Fruit fly (Drosophila melanogaster) whole organism, embryonic: ENCODE measurements around the gene CG43750.
A peak's percentile ranks its signal among the peaks of the same experiment; 100 is the strongest.

ENCODE experiments used
- ATbp ChIP-seq: fragments of 200-800 bp; sonication (Bioruptor generic); optimal IDR thresholded peaks from 2 replicates; lab custom pipeline; 2017; ENCODE audit warnings: missing biosample characterization, mild to moderate bottlenecking, missing genetic modification characterization, missing genetic modification reagents
- BtbVII ChIP-seq: fragments of 200-800 bp; sonication (Bioruptor generic); optimal IDR thresholded peaks from 3 replicates; lab custom pipeline; 2017; ENCODE audit warnings: missing biosample characterization, mild to moderate bottlenecking, missing genetic modification characterization
- Bteb2 ChIP-seq: fragments of 200-800 bp; sonication (Bioruptor generic); optimal IDR thresholded peaks from 2 replicates; lab custom pipeline; 2016; ENCODE audit warnings: missing biosample characterization, missing genetic modification characterization
- CG11504 ChIP-seq: fragments of 200-800 bp; sonication (Bioruptor generic); optimal IDR thresholded peaks from 3 replicates; lab custom pipeline; 2019; ENCODE audit warnings: missing biosample characterization, mild to moderate bottlenecking, missing genetic modification characterization, moderate library complexity
- CG11696 ChIP-seq: fragments of 200-800 bp; sonication (Bioruptor generic); IDR thresholded peaks from 2 replicates; pipeline ENCODE4 v1.3.6; 2022; ENCODE audit warnings: missing biosample characterization, missing genetic modification characterization
- CG12659 ChIP-seq: fragments of 200-800 bp; sonication (Bioruptor generic); optimal IDR thresholded peaks from 3 replicates; lab custom pipeline; 2017; ENCODE audit warnings: mild to moderate bottlenecking, missing biosample characterization, missing genetic modification reagents, missing genetic modification characterization
- CG13894 ChIP-seq: fragments of 200-800 bp; sonication (Bioruptor generic); optimal IDR thresholded peaks from 3 replicates; lab custom pipeline; 2018; ENCODE audit warnings: missing biosample characterization, mild to moderate bottlenecking, missing genetic modification characterization, moderate library complexity
- CG14014 ChIP-seq: fragments of 200-800 bp; sonication (Bioruptor generic); IDR thresholded peaks from 2 replicates; pipeline ENCODE4 v1.3.6; 2022; ENCODE audit warnings: missing biosample characterization, missing genetic modification characterization
- CG1602 ChIP-seq: fragments of 200-800 bp; sonication (Bioruptor generic); optimal IDR thresholded peaks from 3 replicates; lab custom pipeline; 2016; ENCODE audit warnings: missing biosample characterization, missing genetic modification characterization
- CG17186 ChIP-seq: fragments of 200-800 bp; sonication (Bioruptor generic); optimal IDR thresholded peaks from 3 replicates; lab custom pipeline; 2017; ENCODE audit warnings: missing biosample characterization, missing genetic modification reagents, missing genetic modification characterization
- CG17385 ChIP-seq: fragments of 200-800 bp; sonication (Bioruptor generic); optimal IDR thresholded peaks from 3 replicates; lab custom pipeline; 2018; ENCODE audit warnings: missing biosample characterization, mild to moderate bottlenecking, missing genetic modification characterization
- CG17612 ChIP-seq: fragments of 200-800 bp; sonication (Bioruptor generic); IDR thresholded peaks from 2 replicates; pipeline ENCODE4 v1.3.6; 2022; ENCODE audit warnings: missing biosample characterization, missing genetic modification characterization
- CG1832 ChIP-seq: fragments of 200-800 bp; sonication (Bioruptor generic); optimal IDR thresholded peaks from 2 replicates; lab custom pipeline; 2017; ENCODE audit warnings: missing biosample characterization, mild to moderate bottlenecking, missing genetic modification characterization, inconsistent platforms
- CG18619 ChIP-seq: fragments of 200-800 bp; sonication (Bioruptor generic); optimal IDR thresholded peaks from 3 replicates; lab custom pipeline; 2017; ENCODE audit warnings: missing biosample characterization, mild to moderate bottlenecking, missing genetic modification characterization
- CG2120 ChIP-seq: fragments of 200-800 bp; sonication (Bioruptor generic); optimal IDR thresholded peaks from 3 replicates; lab custom pipeline; 2016; ENCODE audit warnings: missing biosample characterization, missing genetic modification characterization
- CG2202 ChIP-seq: fragments of 200-800 bp; sonication (Bioruptor generic); optimal IDR thresholded peaks from 2 replicates; lab custom pipeline; 2018; ENCODE audit warnings: missing biosample characterization, mild to moderate bottlenecking, missing genetic modification characterization
- CG3163 ChIP-seq: fragments of 200-800 bp; sonication (Bioruptor generic); optimal IDR thresholded peaks from 3 replicates; lab custom pipeline; 2016; ENCODE audit warnings: missing biosample characterization, missing genetic modification characterization
- CG42726 ChIP-seq: fragments of 200-800 bp; sonication (Bioruptor generic); IDR thresholded peaks from 2 replicates; pipeline ENCODE4 v1.3.6; 2022; ENCODE audit warnings: missing biosample characterization, missing genetic modification characterization; ENCODE audit not compliant: partially characterized antibody
- CG7271 ChIP-seq: fragments of 200-800 bp; sonication (Bioruptor generic); optimal IDR thresholded peaks from 2 replicates; lab custom pipeline; 2018; ENCODE audit warnings: missing biosample characterization, mild to moderate bottlenecking, missing genetic modification characterization, moderate library complexity
- CrebB ChIP-seq: fragments of 200-800 bp; sonication (Bioruptor generic); optimal IDR thresholded peaks from 3 replicates; lab custom pipeline; 2018; ENCODE audit warnings: missing biosample characterization, mild to moderate bottlenecking, missing genetic modification characterization
- Ets97D ChIP-seq: fragments of 200-800 bp; sonication (Bioruptor generic); optimal IDR thresholded peaks from 3 replicates; lab custom pipeline; 2016; ENCODE audit warnings: missing biosample characterization, missing genetic modification characterization
- Gug ChIP-seq: fragments of 200-800 bp; sonication (Bioruptor generic); IDR thresholded peaks from 4 replicates; pipeline ENCODE4 v1.3.6; 2022; ENCODE audit warnings: missing biosample characterization, missing genetic modification characterization
- Kr ChIP-seq: fragments of 200-800 bp; sonication (Bioruptor generic); optimal IDR thresholded peaks from 2 replicates; lab custom pipeline; 2017; ENCODE audit warnings: missing biosample characterization, mild to moderate bottlenecking, missing genetic modification characterization
- Mes4 ChIP-seq: fragments of 200-800 bp; sonication (Bioruptor generic); optimal IDR thresholded peaks from 2 replicates; lab custom pipeline; 2016; ENCODE audit warnings: missing biosample characterization, missing genetic modification characterization
- NfI ChIP-seq: fragments of 200-800 bp; sonication (Bioruptor generic); optimal IDR thresholded peaks from 3 replicates; lab custom pipeline; 2018; ENCODE audit warnings: missing biosample characterization, mild to moderate bottlenecking, missing genetic modification characterization, moderate library complexity
- Opbp ChIP-seq: fragments of 200-800 bp; sonication (Bioruptor generic); IDR thresholded peaks from 3 replicates; pipeline ENCODE4 v1.3.6; 2022; ENCODE audit warnings: missing biosample characterization, missing genetic modification characterization; ENCODE audit not compliant: partially characterized antibody
- Trl ChIP-seq, 3 experiments: fragments of >200 bp in 2 of 3; fragments of 200-800 bp in 1 of 3; sonication (Bioruptor generic) in 1 of 3; optimal IDR thresholded peaks; 2 replicates in 1 of 3; 3 replicates in 2 of 3; lab custom pipeline; 2016 to 2017; ENCODE audit warnings: missing biosample characterization in 1 of 3, missing genetic modification characterization in 1 of 3
- ara ChIP-seq: fragments of 200-800 bp; sonication (Bioruptor generic); IDR thresholded peaks from 2 replicates; pipeline ENCODE4 v1.3.6; 2022; ENCODE audit warnings: missing biosample characterization, missing genetic modification characterization
- bsh ChIP-seq, 2 experiments: fragments of 200-800 bp; sonication (Bioruptor generic); optimal IDR thresholded peaks; 2 replicates each; lab custom pipeline; 2017 to 2018; ENCODE audit warnings: mild to moderate bottlenecking in 2 of 2, missing biosample characterization in 2 of 2, missing genetic modification characterization in 2 of 2, moderate library complexity in 1 of 2
- caup ChIP-seq: fragments of 200-800 bp; sonication (Bioruptor generic); optimal IDR thresholded peaks from 3 replicates; lab custom pipeline; 2017; ENCODE audit warnings: missing biosample characterization, mild to moderate bottlenecking, missing genetic modification characterization, moderate library complexity; ENCODE audit not compliant: severe bottlenecking
- chm ChIP-seq: fragments of 200-800 bp; sonication (Bioruptor generic); IDR thresholded peaks from 2 replicates; pipeline ENCODE4 v1.3.6; 2022; ENCODE audit warnings: missing biosample characterization, missing genetic modification characterization
- chn ChIP-seq: fragments of 200-800 bp; sonication (Bioruptor generic); optimal IDR thresholded peaks from 2 replicates; lab custom pipeline; 2016; ENCODE audit warnings: missing biosample characterization, missing genetic modification characterization
- dysf ChIP-seq: fragments of 200-800 bp; sonication (Bioruptor generic); IDR thresholded peaks from 3 replicates; pipeline ENCODE4 v1.3.6; 2022; ENCODE audit warnings: missing biosample characterization, missing genetic modification characterization
- fu2 ChIP-seq: fragments of 200-800 bp; sonication (Bioruptor generic); optimal IDR thresholded peaks from 2 replicates; lab custom pipeline; 2016; ENCODE audit warnings: missing biosample characterization, missing genetic modification characterization
- gcm2 ChIP-seq: fragments of 200-800 bp; sonication (Bioruptor generic); optimal IDR thresholded peaks from 2 replicates; lab custom pipeline; 2016; ENCODE audit warnings: missing biosample characterization, missing genetic modification characterization
- insv ChIP-seq, 2 experiments: fragments of 200-800 bp; sonication (Bioruptor generic); optimal IDR thresholded peaks; 3 replicates each; lab custom pipeline; 2016 to 2018; ENCODE audit warnings: missing biosample characterization in 2 of 2, missing genetic modification characterization in 2 of 2
- kay ChIP-seq: fragments of 200-800 bp; sonication (Bioruptor generic); optimal IDR thresholded peaks from 2 replicates; lab custom pipeline; 2016; ENCODE audit warnings: missing biosample characterization, missing genetic modification characterization
- ken ChIP-seq: fragments of 200-800 bp; sonication (Bioruptor generic); IDR thresholded peaks from 3 replicates; pipeline ENCODE4 v1.3.6; 2022; ENCODE audit warnings: missing biosample characterization, missing genetic modification characterization
- kni ChIP-seq: fragments of 200-800 bp; sonication (Bioruptor generic); optimal IDR thresholded peaks from 3 replicates; lab custom pipeline; 2017; ENCODE audit warnings: mild to moderate bottlenecking, missing biosample characterization, missing genetic modification reagents, missing genetic modification characterization
- odd ChIP-seq: fragments of 200-800 bp; sonication (Bioruptor generic); optimal IDR thresholded peaks from 2 replicates; lab custom pipeline; 2017; ENCODE audit warnings: missing biosample characterization, mild to moderate bottlenecking, missing genetic modification characterization
- peb ChIP-seq: fragments of 200-800 bp; sonication (Bioruptor generic); IDR thresholded peaks from 2 replicates; pipeline ENCODE4 v1.3.6; 2022; ENCODE audit warnings: missing biosample characterization, missing genetic modification characterization
- scrt ChIP-seq: fragments of 200-800 bp; sonication (Bioruptor generic); optimal IDR thresholded peaks from 2 replicates; lab custom pipeline; 2018; ENCODE audit warnings: missing biosample characterization, mild to moderate bottlenecking, missing genetic modification characterization, moderate library complexity
- sisA ChIP-seq: fragments of 200-800 bp; sonication (Bioruptor generic); IDR thresholded peaks from 2 replicates; pipeline ENCODE4 v1.3.6; 2022; ENCODE audit warnings: missing biosample characterization, missing genetic modification characterization
- sr ChIP-seq: fragments of 200-800 bp; sonication (Bioruptor generic); IDR thresholded peaks from 3 replicates; pipeline ENCODE4 v1.3.6; 2022; ENCODE audit warnings: missing biosample characterization, missing genetic modification characterization
- stwl ChIP-seq: fragments of 200-800 bp; sonication (Bioruptor generic); optimal IDR thresholded peaks from 3 replicates; lab custom pipeline; 2018; ENCODE audit warnings: missing biosample characterization, mild to moderate bottlenecking, missing genetic modification characterization, moderate library complexity
- tna ChIP-seq: fragments of 200-800 bp; sonication (Bioruptor generic); IDR thresholded peaks from 2 replicates; pipeline ENCODE4 v1.3.6; 2022; ENCODE audit warnings: missing biosample characterization, missing genetic modification characterization; ENCODE audit not compliant: partially characterized antibody
- zen ChIP-seq: fragments of 200-800 bp; sonication (Bioruptor generic); optimal IDR thresholded peaks from 3 replicates; lab custom pipeline; 2018; ENCODE audit warnings: missing biosample characterization, mild to moderate bottlenecking, missing genetic modification characterization, moderate library complexity

The CG43750 gene

DNA sequence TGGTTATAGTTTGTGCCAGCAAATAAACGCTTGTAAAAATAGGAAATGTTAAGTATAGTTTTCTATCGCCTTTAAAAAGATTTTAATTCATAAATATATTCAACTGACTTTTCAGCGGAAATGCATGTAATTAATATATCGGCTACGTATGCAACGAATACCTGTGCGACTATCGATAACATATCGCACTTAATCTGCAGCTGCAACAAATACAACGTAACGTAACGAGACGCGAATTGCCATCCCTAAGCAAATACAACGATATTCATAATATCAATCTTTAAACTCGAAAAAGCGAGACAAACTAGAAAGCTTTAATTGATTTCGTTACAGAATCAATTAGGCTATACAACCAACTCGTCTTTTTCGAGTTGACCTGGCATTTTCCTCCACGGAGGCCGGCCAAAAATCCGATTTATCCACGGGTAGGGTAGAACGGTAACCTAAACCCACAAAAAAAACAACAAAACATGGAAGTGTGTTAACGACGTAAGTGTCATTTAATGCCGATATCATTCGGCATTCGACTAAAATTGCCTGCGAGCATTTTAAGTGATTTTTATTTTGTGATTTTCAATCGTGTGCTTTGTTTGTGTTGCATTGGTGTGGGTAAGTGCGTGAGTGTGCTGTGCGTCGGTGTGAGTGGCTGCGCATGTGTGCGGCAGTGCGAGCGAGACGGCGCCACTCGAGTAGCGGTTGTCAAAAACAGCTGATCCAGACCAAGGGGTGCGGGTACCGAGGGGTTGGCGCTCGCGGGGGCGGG is 14.7 kb downstream of the CG43750 start, which contains the start of gene Atxn7 (continued):
- TF ChIP-seq CG42726 (GFP tag; lab: Robert Waterston, UW) = peak; percentile 98
- peak; percentile 89 for TF ChIP-seq NfI (GFP tag; lab: Kevin White, UChicago)
- peak; percentile 79 for TF ChIP-seq CG12659 (GFP tag; lab: Kevin White, UChicago)
- peak; percentile 73; the same call in 1 of the 2 replicates for TF ChIP-seq tna (GFP tag; lab: Robert Waterston, UW)
- TF ChIP-seq bsh (GFP tag; optimal IDR thresholded peaks at IDR 0.05; lab: Kevin White, UChicago) = peak; percentile 1 to 74
- TF ChIP-seq Ets97D (GFP tag; lab: Kevin White, UChicago) = peak; percentile 99
- peak; percentile 74 for TF ChIP-seq CrebB (tag; lab: Kevin White, UChicago)
- peak; percentile 89 for TF ChIP-seq scrt (GFP tag; lab: Kevin White, UChicago)
- peak; percentile 16 for TF ChIP-seq CG2120
- TF ChIP-seq ATbp (GFP tag; lab: Kevin White, UChicago) = peak; percentile 74
- TF ChIP-seq odd = peak; percentile 67
- TF ChIP-seq CG2202 (tag; lab: Kevin White, UChicago) = peak; percentile 57
- TF ChIP-seq peb (GFP tag; lab: Robert Waterston, UW) = 0 out of 2 replicates have a peak, but pooled peaks have one; percentile 8
- TF ChIP-seq chm = peak; percentile 90
- peak; percentile 32 for TF ChIP-seq CG3163 (GFP tag; lab: Kevin White, UChicago)
- peak; percentile 78 for TF ChIP-seq sr
- TF ChIP-seq gcm2 (GFP tag; lab: Kevin White, UChicago) = peak; percentile 56
- peak; percentile 88 for TF ChIP-seq CG7271
- peak; percentile 97 for TF ChIP-seq stwl (tag; lab: Kevin White, UChicago)
- TF ChIP-seq CG1832 (GFP tag; lab: Kevin White, UChicago) = peak; percentile 90
- peak; percentile 61 for TF ChIP-seq ara (GFP tag; lab: Robert Waterston, UW)
- TF ChIP-seq Gug (GFP tag; lab: Robert Waterston, UW) = no peak; the same call in 3 of the 4 replicates
- peak; percentile 88 for TF ChIP-seq zen (tag; lab: Kevin White, UChicago)
- peak; percentile 51; the same call in 1 of the 2 replicates for TF ChIP-seq CG14014
- peak; percentile 48 for TF ChIP-seq chn
- peak; percentile 36 for TF ChIP-seq CG13894 (tag; lab: Kevin White, UChicago)
- peak; percentile 99 for TF ChIP-seq Opbp (GFP tag; lab: Robert Waterston, UW)
- TF ChIP-seq fu2 (GFP tag; lab: Kevin White, UChicago) = no peak
- TF ChIP-seq kay (GFP tag; lab: Kevin White, UChicago) = peak; percentile 27
- TF ChIP-seq CG11504 = peak; percentile 70
- TF ChIP-seq CG17612 (GFP tag; lab: Robert Waterston, UW) = no peak; the same call in 1 of the 2 replicates
- TF ChIP-seq caup (GFP tag; lab: Kevin White, UChicago) = peak; percentile 82
- TF ChIP-seq insv (GFP tag; optimal IDR thresholded peaks at IDR 0.05; lab: Kevin White, UChicago) = peak in 1 of 2 experiments; percentile 41
- TF ChIP-seq kni (GFP tag; lab: Kevin White, UChicago) = peak; percentile 56
- no peak for TF ChIP-seq Kr
- TF ChIP-seq Trl (optimal IDR thresholded peaks at IDR 0.05; lab: Kevin White, UChicago) = no peak
- peak; percentile 52 for TF ChIP-seq Trl (GFP tag; optimal IDR thresholded peaks at IDR 0.05; lab: Kevin White, UChicago)
- TF ChIP-seq CG1602 (GFP tag; lab: Kevin White, UChicago) = peak; percentile 20
- TF ChIP-seq CG17186 (GFP tag; lab: Kevin White, UChicago) = peak; percentile 74
- TF ChIP-seq dysf (GFP tag; lab: Robert Waterston, UW) = peak; percentile 46; the same call in 2 of the 3 replicates
- no peak for TF ChIP-seq CG11696 (GFP tag; lab: Robert Waterston, UW)
- no peak for TF ChIP-seq sisA (GFP tag; lab: Robert Waterston, UW)
- TF ChIP-seq Mes4 = peak; percentile 73
- TF ChIP-seq CG18619 = peak; percentile 84
- peak; percentile 78 for TF ChIP-seq CG17385
- TF ChIP-seq ken (GFP tag; lab: Robert Waterston, UW) = peak; percentile 62; the same call in 2 of the 3 replicates
- peak; percentile 33 for TF ChIP-seq BtbVII (GFP tag; lab: Kevin White, UChicago)
- TF ChIP-seq Bteb2 (GFP tag; lab: Kevin White, UChicago) = peak; percentile 42
